Fruit fly (Drosophila melanogaster): ENCODE data around the gene Muc30E.

- TF ChIP-seq Sin3A (optimal IDR thresholded peaks at IDR 0.05) (no peak), Myc (optimal IDR thresholded peaks at IDR 0.05) (no peak), ttk (optimal IDR thresholded peaks at IDR 0.05) (no peak), insv (optimal IDR thresholded peaks at IDR 0.05) (no peak)
Measured at dm6 chr2L:9862964-9863363, 40.0 kb downstream of the Muc30E start.

All from Kc167 (cell line).